In genomic region chrIII:8121923-8122322, ce11 we compare ENCODE assay signal across 3 worm cellular contexts.
TF ChIP-seq lines count a peak whose summit lies in the region.

No protein-coding gene starts in this region.

TF ChIP-seq in whole organism, L1 larva, 84 proteins besides CTCF, POLR2A, EP300 and RAD21:
- TF ChIP-seq lir-3 (tag; optimal IDR thresholded peaks at IDR 0.05; lab: Kevin White, UChicago; ENCODE audit: poor library complexity) = no peak
- TF ChIP-seq lsy-2 (tag; optimal IDR thresholded peaks at IDR 0.05; lab: Kevin White, UChicago) = no peak
- peak; percentile 66 for TF ChIP-seq nhr-47 (tag; optimal IDR thresholded peaks at IDR 0.05; lab: Kevin White, UChicago)
- TF ChIP-seq fkh-8 (tag; optimal IDR thresholded peaks at IDR 0.05; lab: Kevin White, UChicago) = peak; percentile 89
- peak; percentile 26 for TF ChIP-seq pax-3 (tag; optimal IDR thresholded peaks at IDR 0.05; lab: Kevin White, UChicago)
- peak; percentile 23 for TF ChIP-seq ztf-4 (tag; optimal IDR thresholded peaks at IDR 0.05; lab: Kevin White, UChicago)
- peak; percentile 21 for TF ChIP-seq hlh-4 (tag; optimal IDR thresholded peaks at IDR 0.05; lab: Kevin White, UChicago)
- peak; percentile 81 for TF ChIP-seq nhr-71 (tag; optimal IDR thresholded peaks at IDR 0.05; lab: Kevin White, UChicago)
- no peak for TF ChIP-seq elt-3 (tag; optimal IDR thresholded peaks at IDR 0.05; lab: Kevin White, UChicago)
- no peak for TF ChIP-seq efl-1 (optimal IDR thresholded peaks at IDR 0.05; lab: Kevin White, UChicago)
- TF ChIP-seq efl-1 (GFP tag; optimal IDR thresholded peaks at IDR 0.05 in 1 of 2; lab: Kevin White, UChicago) = peak in 1 of 2 experiments; percentile 51
- peak; percentile 19 for TF ChIP-seq nhr-20 (tag; optimal IDR thresholded peaks at IDR 0.05; lab: Kevin White, UChicago)
- TF ChIP-seq lin-14 (GFP tag; optimal IDR thresholded peaks at IDR 0.05; lab: Kevin White, UChicago) = peak; percentile 13
- TF ChIP-seq xbp-1 (tag; optimal IDR thresholded peaks at IDR 0.05; lab: Kevin White, UChicago) = no peak
- TF ChIP-seq swsn-7 (tag; optimal IDR thresholded peaks at IDR 0.05; lab: Kevin White, UChicago) = peak; percentile 2
- peak; percentile 75 for TF ChIP-seq dsc-1 (tag; optimal IDR thresholded peaks at IDR 0.05; lab: Kevin White, UChicago)
- TF ChIP-seq pqm-1 (tag; optimal IDR thresholded peaks at IDR 0.05; lab: Kevin White, UChicago) = no peak
TF ChIP-seq in whole organism, L1 larva: peak in this region for 11.

TF ChIP-seq in whole organism, L2 larva, 48 proteins besides CTCF, POLR2A, EP300 and RAD21:
- TF ChIP-seq gmeb-1 (tag; optimal IDR thresholded peaks at IDR 0.05; lab: Kevin White, UChicago) (no peak), lin-11 (tag; optimal IDR thresholded peaks at IDR 0.05; lab: Kevin White, UChicago) (peak; percentile 12), unc-55 (GFP tag; optimal IDR thresholded peaks at IDR 0.05; lab: Kevin White, UChicago) (no peak), elt-3 (tag; optimal IDR thresholded peaks at IDR 0.05; lab: Kevin White, UChicago) (no peak), alr-1 (tag; optimal IDR thresholded peaks at IDR 0.05; lab: Kevin White, UChicago) (no peak), sem-4 (tag; optimal IDR thresholded peaks at IDR 0.05; lab: Kevin White, UChicago) (no peak), ZK546.5 (tag; optimal IDR thresholded peaks at IDR 0.05; lab: Kevin White, UChicago) (no peak), lin-39 (tag; optimal IDR thresholded peaks at IDR 0.05; lab: Kevin White, UChicago) (no peak), nhr-21 (tag; optimal IDR thresholded peaks at IDR 0.05; lab: Kevin White, UChicago) (peak; percentile 63), lsy-2 (tag; optimal IDR thresholded peaks at IDR 0.05; lab: Kevin White, UChicago) (peak in 1 of 2 experiments; percentile 55)

TF ChIP-seq in whole organism, L4 larva, 104 proteins besides CTCF, POLR2A, EP300 and RAD21:
- TF ChIP-seq daf-16 (GFP tag; optimal IDR thresholded peaks at IDR 0.05; lab: Kevin White, UChicago) (no peak), daf-16 (tag; optimal IDR thresholded peaks at IDR 0.05; lab: Kevin White, UChicago) (no peak), nhr-11 (tag; optimal IDR thresholded peaks at IDR 0.05; lab: Kevin White, UChicago) (peak; percentile 6), aha-1 (tag; lab: Kevin White, UChicago) (peak; percentile 51), lsy-2 (tag; optimal IDR thresholded peaks at IDR 0.05; lab: Kevin White, UChicago) (peak in 1 of 2 experiments; percentile 36)

Comparison
In these comparisons a context has a peak if more than half of its experiments do, and no peak if none do; other contexts are left out.
1. Of the 29 proteins assayed by ChIP-seq in both whole organism, L4 larva and whole organism, L1 larva: peak only in whole organism, L4 larva: aha-1 and nhr-11; only in whole organism, L1 larva: none; in both: none; in neither: 26; mixed calls (peak in some experiments, not most) for 1.